Worm (Caenorhabditis elegans) whole organism, early embryonic: ENCODE results near the gene C16C8.27.
"Not testable (repeated sequence)": the region's sequence is repeated elsewhere in the genome, so short reads cannot be mapped to it uniquely, and the experiment has no call there.

Experiments used
- B0310.2 ChIP-seq: sonication (generic microtip); optimal IDR thresholded peaks from 2 replicates; lab custom pipeline; 2016; ENCODE audit warnings: mild to moderate bottlenecking, missing genetic modification characterization, missing compliant biosample characterization
- F13C5.2 ChIP-seq: sonication (generic microtip); optimal IDR thresholded peaks from 2 replicates; lab custom pipeline; 2017; ENCODE audit warnings: mild to moderate bottlenecking, missing genetic modification characterization, inconsistent platforms, missing compliant biosample characterization
- aly-1 ChIP-seq: sonication (generic microtip); optimal IDR thresholded peaks from 2 replicates; lab custom pipeline; 2016; ENCODE audit warnings: missing genetic modification characterization, missing compliant biosample characterization
- ama-1 ChIP-seq: fragments of 150-350 bp; optimal IDR thresholded peaks from 2 replicates; lab custom pipeline; 2014
- ceh-13 ChIP-seq: fragments of 200-800 bp; sonication (Bioruptor generic); optimal IDR thresholded peaks from 2 replicates; lab custom pipeline; 2018; ENCODE audit warnings: mild to moderate bottlenecking, missing genetic modification characterization, missing compliant biosample characterization
- ceh-36 ChIP-seq: sonication (generic microtip); optimal IDR thresholded peaks from 2 replicates; lab custom pipeline; 2016; ENCODE audit warnings: missing genetic modification characterization, inconsistent platforms, missing compliant biosample characterization
- ets-7 ChIP-seq: sonication (generic microtip); optimal IDR thresholded peaks from 2 replicates; lab custom pipeline; 2016; ENCODE audit warnings: missing genotype, missing genetic modification characterization, missing compliant biosample characterization
- flt-1 ChIP-seq: fragments of 200-800 bp; sonication (Bioruptor generic); IDR thresholded peaks from 2 replicates; pipeline ENCODE4 v1.3.6; 2022; ENCODE audit warnings: missing genetic modification characterization, missing compliant biosample characterization
- hmbx-1 ChIP-seq: sonication (generic microtip); optimal IDR thresholded peaks from 2 replicates; lab custom pipeline; 2016; ENCODE audit warnings: mild to moderate bottlenecking, missing genetic modification characterization, missing compliant biosample characterization
- hmg-4 ChIP-seq: fragments of 200-800 bp; sonication (Bioruptor generic); optimal IDR thresholded peaks from 2 replicates; lab custom pipeline; 2018; ENCODE audit warnings: mild to moderate bottlenecking, missing genetic modification characterization, missing compliant biosample characterization
- hnd-1 ChIP-seq: sonication (generic microtip); optimal IDR thresholded peaks from 2 replicates; lab custom pipeline; 2016; ENCODE audit warnings: missing genetic modification characterization, missing compliant biosample characterization
- pes-1 ChIP-seq: fragments of 200-800 bp; sonication (Bioruptor generic); IDR thresholded peaks from 2 replicates; pipeline ENCODE4 v1.3.6; 2022; ENCODE audit warnings: missing genetic modification reagents, missing genetic modification characterization, missing compliant biosample characterization
- scrt-1 ChIP-seq: fragments of 200-800 bp; sonication (Bioruptor generic); IDR thresholded peaks from 2 replicates; pipeline ENCODE4 v1.3.6; 2022; ENCODE audit warnings: missing genetic modification characterization, missing compliant biosample characterization
- sea-1 ChIP-seq: fragments of 200-800 bp; sonication (Bioruptor generic); conservative IDR thresholded peaks from 2 replicates; pipeline ENCODE4 v1.3.6; 2022; ENCODE audit warnings: missing genetic modification characterization, missing compliant biosample characterization
- tbx-11 ChIP-seq: fragments of 200-800 bp; sonication (Bioruptor generic); IDR thresholded peaks from 2 replicates; pipeline ENCODE4 v1.3.6; 2022; ENCODE audit warnings: missing genetic modification characterization, missing compliant biosample characterization
- tbx-37 ChIP-seq: fragments of 200-800 bp; sonication (Bioruptor generic); conservative IDR thresholded peaks from 2 replicates; pipeline ENCODE4 v1.3.6; 2022; ENCODE audit warnings: missing genetic modification reagents, missing genetic modification characterization, missing compliant biosample characterization
- tra-4 ChIP-seq: sonication (generic microtip); optimal IDR thresholded peaks from 2 replicates; lab custom pipeline; 2017; ENCODE audit warnings: missing genetic modification characterization, missing compliant biosample characterization

Gene C16C8.27

ce11 chrII:3447906-3448305, 6.4 kb downstream of the C16C8.27 start, which contains the start of gene C16C8.21:
C16C8.21 (plus strand) TSS chrII:3448206.
- TF ChIP-seq aly-1 (tag; lab: Kevin White, UChicago): no peak
- no peak for TF ChIP-seq F13C5.2 (tag; lab: Kevin White, UChicago)
- no peak for TF ChIP-seq sea-1 (GFP tag; lab: Robert Waterston, UW)
- no peak for TF ChIP-seq B0310.2 (tag; lab: Kevin White, UChicago)
- TF ChIP-seq tbx-11 (GFP tag; lab: Robert Waterston, UW): no peak

ce11 chrII:3448776-3449280, 7.4 kb downstream of the C16C8.27 start, which contains the start of gene C16C8.25:
C16C8.25 (plus strand) TSS chrII:3449230.
- TF ChIP-seq hnd-1 (tag; lab: Kevin White, UChicago) (no peak), F13C5.2 (tag; lab: Kevin White, UChicago) (no peak), tbx-37 (GFP tag; lab: Robert Waterston, UW) (no peak), tra-4 (tag; lab: Kevin White, UChicago) (no peak), flt-1 (GFP tag; lab: Robert Waterston, UW) (no peak), ama-1 (lab: Kevin White, UChicago) (no peak), scrt-1 (GFP tag; lab: Robert Waterston, UW) (no peak), ceh-36 (no peak), hmbx-1 (tag; lab: Kevin White, UChicago) (no peak), aly-1 (tag; lab: Kevin White, UChicago) (no peak), hmg-4 (GFP tag; lab: Kevin White, UChicago) (no peak), ceh-13 (no peak)

- not testable (repeated sequence) for TF ChIP-seq hnd-1 (tag; lab: Kevin White, UChicago); pes-1 (GFP tag; lab: Robert Waterston, UW); aly-1 (tag; lab: Kevin White, UChicago)
Observed at ce11 chrII:3449514-3449913, 8.0 kb downstream of the C16C8.27 start, which contains the start of gene C16C8.14. C16C8.14 (plus strand) TSS chrII:3449814.

ce11 chrII:3452421-3452820, 10.9 kb downstream of the C16C8.27 start, which contains the start of gene C16C8.12:
C16C8.12 (plus strand) TSS chrII:3452721.
- TF ChIP-seq flt-1 (GFP tag; lab: Robert Waterston, UW) (no peak), aly-1 (tag; lab: Kevin White, UChicago) (no peak), B0310.2 (tag; lab: Kevin White, UChicago) (no peak), pes-1 (GFP tag; lab: Robert Waterston, UW) (no peak)

- no peak for TF ChIP-seq aly-1 (tag; lab: Kevin White, UChicago)
- TF ChIP-seq flt-1 (GFP tag; lab: Robert Waterston, UW): no peak
- no peak for TF ChIP-seq tra-4 (tag; lab: Kevin White, UChicago)
Observed at ce11 chrII:3453521-3453920, 12.0 kb downstream of the C16C8.27 start, which contains the start of gene C16C8.11. C16C8.11 (plus strand) TSS chrII:3453708.

- TF ChIP-seq ceh-36: no peak
- no peak for TF ChIP-seq sea-1 (GFP tag; lab: Robert Waterston, UW)
- no peak for TF ChIP-seq pes-1 (GFP tag; lab: Robert Waterston, UW)
- no peak for TF ChIP-seq tbx-37 (GFP tag; lab: Robert Waterston, UW)
- no peak for TF ChIP-seq flt-1 (GFP tag; lab: Robert Waterston, UW)
- TF ChIP-seq aly-1 (tag; lab: Kevin White, UChicago): no peak
- no peak for TF ChIP-seq tbx-11 (GFP tag; lab: Robert Waterston, UW)
- TF ChIP-seq ets-7 (tag; lab: Kevin White, UChicago): no peak
- no peak for TF ChIP-seq ceh-13
- TF ChIP-seq hnd-1 (tag; lab: Kevin White, UChicago): no peak
- TF ChIP-seq ama-1 (lab: Kevin White, UChicago): no peak
- no peak for TF ChIP-seq tra-4 (tag; lab: Kevin White, UChicago)
- no peak for TF ChIP-seq hmg-4 (GFP tag; lab: Kevin White, UChicago)
- TF ChIP-seq hmbx-1 (tag; lab: Kevin White, UChicago): no peak
- no peak for TF ChIP-seq B0310.2 (tag; lab: Kevin White, UChicago)
- TF ChIP-seq F13C5.2 (tag; lab: Kevin White, UChicago): no peak
- TF ChIP-seq scrt-1 (GFP tag; lab: Robert Waterston, UW): no peak
Observed at ce11 chrII:3458209-3458608, 16.7 kb downstream of the C16C8.27 start, which contains the start of the genes C16C8.26 and C16C8.19. C16C8.26 (minus strand) TSS chrII:3458309. C16C8.19 (plus strand) TSS chrII:3458487.

- TF ChIP-seq B0310.2 (tag; lab: Kevin White, UChicago) (no peak), ceh-36 (peak; percentile 69)
Observed at ce11 chrII:3459199-3459598, 17.7 kb downstream of the C16C8.27 start.

- no peak for TF ChIP-seq tbx-11 (GFP tag; lab: Robert Waterston, UW)
Observed at ce11 chrII:3460048-3460447, 18.6 kb downstream of the C16C8.27 start, which contains the start of gene C16C8.7. C16C8.7 (minus strand) TSS chrII:3460148.

ce11 chrII:3461586-3461985, 20.1 kb downstream of the C16C8.27 start, which contains the start of gene C16C8.8:
C16C8.8 (minus strand) TSS chrII:3461686.
- no peak for TF ChIP-seq scrt-1 (GFP tag; lab: Robert Waterston, UW)
- TF ChIP-seq aly-1 (tag; lab: Kevin White, UChicago): no peak
- no peak for TF ChIP-seq flt-1 (GFP tag; lab: Robert Waterston, UW)
- no peak for TF ChIP-seq ceh-13
- no peak for TF ChIP-seq ceh-36
- TF ChIP-seq hnd-1 (tag; lab: Kevin White, UChicago): no peak
- TF ChIP-seq tra-4 (tag; lab: Kevin White, UChicago): no peak
- no peak for TF ChIP-seq ama-1 (lab: Kevin White, UChicago)
- no peak for TF ChIP-seq tbx-11 (GFP tag; lab: Robert Waterston, UW)
- no peak for TF ChIP-seq hmg-4 (GFP tag; lab: Kevin White, UChicago)
- no peak for TF ChIP-seq hmbx-1 (tag; lab: Kevin White, UChicago)
- no peak for TF ChIP-seq tbx-37 (GFP tag; lab: Robert Waterston, UW)
- no peak for TF ChIP-seq F13C5.2 (tag; lab: Kevin White, UChicago)
- no peak for TF ChIP-seq ets-7 (tag; lab: Kevin White, UChicago)
- TF ChIP-seq sea-1 (GFP tag; lab: Robert Waterston, UW): no peak
- no peak for TF ChIP-seq B0310.2 (tag; lab: Kevin White, UChicago)
- TF ChIP-seq pes-1 (GFP tag; lab: Robert Waterston, UW): no peak
